Worm (Caenorhabditis elegans) whole organism, young adult: ENCODE results near the gene dct-7.

Experiments
- C17E4.6 ChIP-seq: fragments of 200-800 bp; sonication (Bioruptor generic); IDR thresholded peaks from 2 replicates; pipeline ENCODE4 v1.3.6; 2022; ENCODE audit warnings: missing genetic modification reagents, missing genetic modification characterization, missing compliant biosample characterization
- F39B2.1 ChIP-seq: fragments of 200-800 bp; sonication (Bioruptor generic); IDR thresholded peaks from 2 replicates; pipeline ENCODE4 v1.3.6; 2022; ENCODE audit warnings: missing genetic modification reagents, missing genetic modification characterization, missing compliant biosample characterization
- F49E8.2 ChIP-seq: sonication (generic microtip); optimal IDR thresholded peaks from 3 replicates; lab custom pipeline; 2017; ENCODE audit warnings: missing genetic modification characterization, mild to moderate bottlenecking, missing compliant biosample characterization, antibody characterized with exemption, moderate library complexity; ENCODE audit not compliant: insufficient read depth
- F57A8.1 ChIP-seq: fragments of 200-800 bp; sonication (Bioruptor generic); optimal IDR thresholded peaks from 2 replicates; lab custom pipeline; 2018; ENCODE audit warnings: mild to moderate bottlenecking, missing genetic modification characterization, moderate library complexity, missing compliant biosample characterization
- Y53F4B.3 ChIP-seq: fragments of 200-800 bp; sonication (Bioruptor generic); IDR thresholded peaks from 2 replicates; pipeline ENCODE4 v1.3.6; 2022; ENCODE audit warnings: missing genetic modification reagents, missing genetic modification characterization, missing compliant biosample characterization
- Y53G8AR.9 ChIP-seq: fragments of 200-800 bp; sonication (Bioruptor generic); conservative IDR thresholded peaks from 2 replicates; pipeline ENCODE4 v1.3.6; 2022; ENCODE audit warnings: missing genetic modification reagents, missing genetic modification characterization, missing compliant biosample characterization
- ZK185.1 ChIP-seq: sonication (generic microtip); optimal IDR thresholded peaks from 2 replicates; lab custom pipeline; 2016; ENCODE audit warnings: mild to moderate bottlenecking, missing genetic modification characterization, missing compliant biosample characterization; ENCODE audit not compliant: poor library complexity, severe bottlenecking
- aptf-2 ChIP-seq: fragments of 200-800 bp; sonication (Bioruptor generic); conservative IDR thresholded peaks from 2 replicates; pipeline ENCODE4 v1.3.6; 2022; ENCODE audit warnings: missing genetic modification reagents, missing genetic modification characterization, missing compliant biosample characterization
- attf-6 ChIP-seq: fragments of 200-800 bp; sonication (Bioruptor generic); IDR thresholded peaks from 2 replicates; pipeline ENCODE4 v1.3.6; 2022; ENCODE audit warnings: missing genetic modification reagents, missing genetic modification characterization, missing compliant biosample characterization
- cebp-1 ChIP-seq, 2 experiments: fragments of 200-800 bp in 1 of 2; sonication (Bioruptor generic) in 1 of 2; sonication (generic microtip) in 1 of 2; IDR thresholded peaks in 1 of 2; optimal IDR thresholded peaks in 1 of 2; 2 replicates each; pipeline versions ENCODE4 v1.3.6 to Lab custom; 2017 to 2022; ENCODE audit warnings: missing compliant biosample characterization in 2 of 2, missing genetic modification characterization in 2 of 2, mild to moderate bottlenecking in 1 of 2, missing genetic modification reagents in 1 of 2, moderate library complexity in 1 of 2
- ceh-58 ChIP-seq: fragments of 200-800 bp; sonication (Bioruptor generic); IDR thresholded peaks from 2 replicates; pipeline ENCODE4 v1.3.6; 2022; ENCODE audit warnings: missing genetic modification characterization, missing compliant biosample characterization
- ceh-91 ChIP-seq: fragments of 200-800 bp; sonication (Bioruptor generic); IDR thresholded peaks from 2 replicates; pipeline ENCODE4 v1.3.6; 2022; ENCODE audit warnings: missing genetic modification reagents, missing genetic modification characterization, missing compliant biosample characterization
- die-1 ChIP-seq: sonication (generic microtip); optimal IDR thresholded peaks from 2 replicates; lab custom pipeline; 2016; ENCODE audit warnings: missing genotype, mild to moderate bottlenecking, missing genetic modification characterization, missing compliant biosample characterization
- egl-18 ChIP-seq: fragments of 200-800 bp; sonication (Bioruptor generic); IDR thresholded peaks from 2 replicates; pipeline ENCODE4 v1.3.6; 2022; ENCODE audit warnings: missing genetic modification reagents, missing genetic modification characterization, missing compliant biosample characterization
- hmg-1.2 ChIP-seq: fragments of 200-800 bp; sonication (Bioruptor generic); IDR thresholded peaks from 2 replicates; pipeline ENCODE4 v1.3.6; 2022; ENCODE audit warnings: missing genetic modification reagents, missing genetic modification characterization, missing compliant biosample characterization
- let-607 ChIP-seq, 2 experiments: fragments of 200-800 bp in 1 of 2; sonication (Bioruptor generic) in 1 of 2; sonication (generic microtip) in 1 of 2; optimal IDR thresholded peaks; 2 replicates each; lab custom pipeline; 2016 to 2018; ENCODE audit warnings: mild to moderate bottlenecking in 2 of 2, missing compliant biosample characterization in 2 of 2, missing genetic modification characterization in 2 of 2, moderate library complexity in 2 of 2, missing genotype in 1 of 2
- lin-40 ChIP-seq: sonication (generic microtip); optimal IDR thresholded peaks from 2 replicates; lab custom pipeline; 2016; ENCODE audit warnings: missing genetic modification characterization, mild to moderate bottlenecking, missing compliant biosample characterization, missing genotype, missing genetic modification reagents
- lin-54 ChIP-seq: fragments of 200-800 bp; sonication (Bioruptor generic); optimal IDR thresholded peaks from 2 replicates; lab custom pipeline; 2018; ENCODE audit warnings: mild to moderate bottlenecking, missing genetic modification characterization, missing compliant biosample characterization
- mcd-1 ChIP-seq: fragments of 200-800 bp; sonication (Bioruptor generic); IDR thresholded peaks from 2 replicates; pipeline ENCODE4 v1.3.6; 2022; ENCODE audit warnings: missing genetic modification reagents, missing genetic modification characterization, missing compliant biosample characterization
- nhr-179 ChIP-seq: sonication (generic microtip); optimal IDR thresholded peaks from 2 replicates; lab custom pipeline; 2016; ENCODE audit warnings: mild to moderate bottlenecking, missing genetic modification characterization, missing compliant biosample characterization
- nhr-27 ChIP-seq: fragments of 200-800 bp; sonication (Bioruptor generic); optimal IDR thresholded peaks from 2 replicates; lab custom pipeline; 2018; ENCODE audit warnings: mild to moderate bottlenecking, missing genetic modification characterization, moderate library complexity, missing compliant biosample characterization
- nhr-80 ChIP-seq: sonication (generic microtip); optimal IDR thresholded peaks from 2 replicates; lab custom pipeline; 2016; ENCODE audit warnings: missing genetic modification characterization, missing compliant biosample characterization
- nhr-90 ChIP-seq: sonication (generic microtip); optimal IDR thresholded peaks from 2 replicates; lab custom pipeline; 2016; ENCODE audit warnings: missing genotype, mild to moderate bottlenecking, missing genetic modification characterization, missing compliant biosample characterization
- snpc-4 ChIP-seq, 5 experiments: fragments of 150-350 bp in 1 of 5; sonication (generic microtip) in 4 of 5; optimal IDR thresholded peaks; 2 replicates each; lab custom pipeline; 2014 to 2018; ENCODE audit warnings: missing genetic modification characterization in 5 of 5, missing biosample characterization in 3 of 5, antibody characterized with exemption in 2 of 5, mild to moderate bottlenecking in 2 of 5, missing compliant biosample characterization in 2 of 5, missing genotype in 2 of 5, moderate library complexity in 2 of 5, missing genetic modification reagents in 1 of 5
- tbx-9 ChIP-seq: sonication (generic microtip); optimal IDR thresholded peaks from 2 replicates; lab custom pipeline; 2016; ENCODE audit warnings: borderline replicate concordance, missing genetic modification characterization, inconsistent platforms, missing compliant biosample characterization
- unc-130 ChIP-seq: sonication (generic microtip); optimal IDR thresholded peaks from 2 replicates; lab custom pipeline; 2016; ENCODE audit warnings: missing genetic modification reagents, missing genetic modification characterization, missing compliant biosample characterization
- xnd-1 ChIP-seq: sonication (generic microtip); optimal IDR thresholded peaks from 2 replicates; lab custom pipeline; 2016; ENCODE audit warnings: missing genotype, missing genetic modification reagents, missing genetic modification characterization, missing compliant biosample characterization
- ztf-28 ChIP-seq: fragments of 200-800 bp; sonication (Bioruptor generic); IDR thresholded peaks from 2 replicates; pipeline ENCODE4 v1.3.6; 2022; ENCODE audit warnings: missing genetic modification reagents, missing genetic modification characterization, missing compliant biosample characterization

dct-7 gene

DNA sequence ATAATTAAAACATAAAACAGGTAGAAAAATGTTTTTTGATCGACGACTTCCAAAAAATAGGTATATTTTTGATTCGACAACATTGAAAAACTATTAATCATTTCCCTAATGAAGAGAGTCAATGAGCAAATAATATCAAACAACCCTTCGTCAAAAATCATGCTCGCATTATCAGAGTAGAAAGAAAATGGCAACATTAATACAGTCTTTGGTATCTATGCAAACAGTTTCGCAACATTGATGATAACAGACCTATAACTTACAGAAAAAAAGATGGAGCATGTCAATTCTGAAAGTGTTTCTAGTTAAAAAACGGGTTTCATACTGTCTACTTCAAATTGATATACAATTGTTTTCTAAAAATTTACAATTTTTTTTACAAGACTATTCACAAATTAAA, 5.4 kb downstream of the dct-7 start:
- TF ChIP-seq unc-130 (GFP tag; lab: Kevin White, UChicago) (no peak), nhr-80 (tag; lab: Kevin White, UChicago) (peak; percentile 75), ztf-28 (no peak), F39B2.1 (no peak), nhr-179 (tag; lab: Kevin White, UChicago) (no peak), ceh-58 (GFP tag; lab: Robert Waterston, UW) (no peak), nhr-90 (no peak), lin-54 (GFP tag; lab: Kevin White, UChicago) (no peak), cebp-1 (GFP tag; IDR thresholded peaks at IDR 0.05; lab: Robert Waterston, UW) (peak; percentile 22; the same call in 1 of the 2 replicates), cebp-1 (tag; optimal IDR thresholded peaks at IDR 0.05; lab: Kevin White, UChicago) (no peak)

- TF ChIP-seq let-607 (tag; optimal IDR thresholded peaks at IDR 0.05; lab: Kevin White, UChicago) (no peak), ZK185.1 (tag; lab: Kevin White, UChicago) (no peak)
Observed at ce11 chrIV:4284020-4284419, 6.4 kb downstream of the dct-7 start, which contains the start of gene F15E6.6. TSS of gene F15E6.6 (minus strand) at chrIV:4284120.

DNA sequence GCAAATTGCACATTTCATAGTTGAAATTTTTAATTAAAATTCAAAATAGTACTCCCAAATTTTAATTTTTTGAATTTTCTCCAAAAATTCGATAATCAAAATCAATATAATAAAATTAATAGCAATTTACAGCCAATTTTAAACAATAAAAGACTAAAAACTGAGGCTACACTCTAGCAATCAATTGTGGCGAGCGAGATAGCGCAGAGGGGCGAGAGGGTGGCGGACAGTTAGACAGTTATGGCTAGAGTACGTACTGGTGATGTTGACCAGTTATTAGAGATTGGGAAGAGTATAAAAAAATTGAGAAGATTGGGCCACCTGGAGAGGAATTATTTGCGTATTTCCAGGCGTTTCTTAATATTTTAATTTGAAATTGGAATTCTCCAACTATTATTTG, 12.7 kb downstream of the dct-7 start, which contains the start of gene nhr-78:
Gene nhr-78 (minus strand): TSS at position 182 of the 400 bp plus-strand sequence.
- no peak for TF ChIP-seq xnd-1
- TF ChIP-seq ceh-58 (GFP tag; lab: Robert Waterston, UW), result no peak
- TF ChIP-seq hmg-1.2 (GFP tag; lab: Robert Waterston, UW), result peak; percentile 94
- TF ChIP-seq mcd-1 (GFP tag; lab: Robert Waterston, UW), result 0 out of 2 replicates have a peak, but pooled peaks have one; percentile 22
- no peak for TF ChIP-seq ceh-91 (GFP tag; lab: Robert Waterston, UW)
- no peak for TF ChIP-seq ztf-28
- TF ChIP-seq F49E8.2 (tag; lab: Kevin White, UChicago), result no peak
- no peak for TF ChIP-seq lin-40
- no peak for TF ChIP-seq tbx-9 (tag; lab: Kevin White, UChicago)

ce11 chrIV:4272167-4272566, 18.2 kb downstream of the dct-7 start, which contains the start of gene F36A4.1:
TSS of gene F36A4.1 (plus strand) at chrIV:4272467.
- no peak for TF ChIP-seq nhr-27 (tag; lab: Kevin White, UChicago)

ce11 chrIV:4270925-4271324, 19.4 kb downstream of the dct-7 start, which contains the start of gene F36A4.2:
TSS of gene F36A4.2 (plus strand) at chrIV:4271225.
- no peak for TF ChIP-seq Y53F4B.3 (GFP tag; lab: Robert Waterston, UW)
- TF ChIP-seq, all 124 proteins: peak for 0

DNA sequence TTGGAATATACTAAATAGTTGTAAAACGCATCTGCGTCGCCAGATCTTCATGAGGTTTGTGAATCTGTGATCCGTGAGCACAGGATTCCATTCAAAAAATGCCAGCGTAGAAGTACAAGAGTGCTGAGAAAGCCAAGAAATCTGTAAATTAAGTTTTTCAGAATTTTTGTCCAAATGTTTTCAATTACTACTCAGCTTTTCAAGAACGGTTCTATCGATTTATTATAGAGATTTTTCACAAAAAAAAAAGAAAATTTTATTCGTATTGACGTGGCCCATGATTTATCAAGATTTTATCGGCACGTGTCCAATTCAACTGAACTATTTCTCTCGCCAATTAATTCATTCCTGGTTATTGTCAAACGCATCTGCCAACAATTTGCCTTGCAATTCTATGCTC, 21.1 kb downstream of the dct-7 start, which contains the start of gene F36A4.3:
Gene F36A4.3 (plus strand): TSS at position 301 of the 400 bp plus-strand sequence.
- TF ChIP-seq attf-6 (GFP tag; lab: Robert Waterston, UW) (no peak), C17E4.6 (GFP tag; lab: Robert Waterston, UW) (no peak), die-1 (tag; lab: Kevin White, UChicago) (no peak), F39B2.1 (no peak), egl-18 (GFP tag; lab: Robert Waterston, UW) (no peak), snpc-4 (GFP tag; optimal IDR thresholded peaks at IDR 0.05; lab: Kevin White, UChicago) (no peak), snpc-4 (tag; optimal IDR thresholded peaks at IDR 0.05; lab: Kevin White, UChicago) (no peak), F57A8.1 (GFP tag; lab: Kevin White, UChicago) (no peak), Y53G8AR.9 (GFP tag; lab: Robert Waterston, UW) (no peak), aptf-2 (GFP tag; lab: Robert Waterston, UW) (no peak), hmg-1.2 (GFP tag; lab: Robert Waterston, UW) (no peak)
